Worm (Caenorhabditis elegans): ENCODE data around the gene drd-50.

ce11 chrIV:4108767-4109166 lies 8.8 kb upstream of the drd-50 start, which contains the start of gene C35B1.7:
- no peak for TF ChIP-seq ceh-82 (tag; optimal IDR thresholded peaks at IDR 0.05)
- no peak for TF ChIP-seq elt-3 (tag; optimal IDR thresholded peaks at IDR 0.05)
- TF ChIP-seq skn-1 (tag; optimal IDR thresholded peaks at IDR 0.05), result no peak
- TF ChIP-seq mab-5 (tag; optimal IDR thresholded peaks at IDR 0.05), result no peak
- no peak for TF ChIP-seq nhr-237 (tag; optimal IDR thresholded peaks at IDR 0.05)
- TF ChIP-seq lin-13 (GFP tag; optimal IDR thresholded peaks at IDR 0.05), result no peak
- no peak for TF ChIP-seq mbf-1 (tag; optimal IDR thresholded peaks at IDR 0.05)
- no peak for TF ChIP-seq unc-62 (GFP tag; optimal IDR thresholded peaks at IDR 0.05)
- TF ChIP-seq fos-1 (tag; optimal IDR thresholded peaks at IDR 0.05), result no peak
- TF ChIP-seq blmp-1 (tag; optimal IDR thresholded peaks at IDR 0.05; ENCODE audit: insufficient read depth), result no peak
- no peak for TF ChIP-seq R02D3.7 (tag; optimal IDR thresholded peaks at IDR 0.05)
- no peak for TF ChIP-seq lin-11 (tag; optimal IDR thresholded peaks at IDR 0.05)

Measured in whole organism, L2 larva.